Fruit fly (Drosophila melanogaster) whole organism, embryonic: ENCODE measurements around the gene arm.

Experiments used
- B-H1 ChIP-seq: fragments of 200-800 bp; sonication (Bioruptor generic); IDR thresholded peaks from 3 replicates; pipeline ENCODE4 v1.3.6; 2022; ENCODE audit warnings: missing biosample characterization, missing genetic modification characterization
- CG10654 ChIP-seq: fragments of 200-800 bp; sonication (Bioruptor generic); optimal IDR thresholded peaks from 2 replicates; lab custom pipeline; 2016; ENCODE audit warnings: missing biosample characterization, missing genetic modification characterization
- CG11247 ChIP-seq: fragments of 200-800 bp; sonication (Bioruptor generic); IDR thresholded peaks from 2 replicates; pipeline ENCODE4 v1.3.6; 2022; ENCODE audit warnings: missing biosample characterization, missing genetic modification characterization
- CG11696 ChIP-seq: fragments of 200-800 bp; sonication (Bioruptor generic); IDR thresholded peaks from 2 replicates; pipeline ENCODE4 v1.3.6; 2022; ENCODE audit warnings: missing biosample characterization, missing genetic modification characterization
- CG12219 ChIP-seq: fragments of 200-800 bp; sonication (Bioruptor generic); optimal IDR thresholded peaks from 3 replicates; lab custom pipeline; 2018; ENCODE audit warnings: missing biosample characterization, mild to moderate bottlenecking, missing genetic modification characterization
- CG12236 ChIP-seq: fragments of 200-800 bp; sonication (Bioruptor generic); optimal IDR thresholded peaks from 2 replicates; lab custom pipeline; 2016; ENCODE audit warnings: missing biosample characterization, missing genetic modification characterization
- CG12942 ChIP-seq: fragments of 200-800 bp; sonication (Bioruptor generic); optimal IDR thresholded peaks from 3 replicates; lab custom pipeline; 2016; ENCODE audit warnings: missing biosample characterization, missing genetic modification characterization
- CG13424 ChIP-seq: fragments of 200-800 bp; sonication (Bioruptor generic); optimal IDR thresholded peaks from 2 replicates; lab custom pipeline; 2019; ENCODE audit warnings: missing biosample characterization, mild to moderate bottlenecking, missing genetic modification characterization, moderate library complexity
- CG15269 ChIP-seq: fragments of 200-800 bp; sonication (Bioruptor generic); optimal IDR thresholded peaks from 2 replicates; lab custom pipeline; 2018; ENCODE audit warnings: missing biosample characterization, mild to moderate bottlenecking, missing genetic modification characterization, moderate library complexity
- CG15696 ChIP-seq: fragments of 200-800 bp; sonication (Bioruptor generic); optimal IDR thresholded peaks from 2 replicates; lab custom pipeline; 2019; ENCODE audit warnings: missing biosample characterization, mild to moderate bottlenecking, missing genetic modification characterization, moderate library complexity
- CG1602 ChIP-seq: fragments of 200-800 bp; sonication (Bioruptor generic); optimal IDR thresholded peaks from 3 replicates; lab custom pipeline; 2016; ENCODE audit warnings: missing biosample characterization, missing genetic modification characterization
- CG16863 ChIP-seq: fragments of 200-800 bp; sonication (Bioruptor generic); optimal IDR thresholded peaks from 3 replicates; lab custom pipeline; 2016; ENCODE audit warnings: missing biosample characterization, missing genetic modification characterization
- CG17328 ChIP-seq: fragments of 200-800 bp; sonication (Bioruptor generic); IDR thresholded peaks from 2 replicates; pipeline ENCODE4 v1.3.6; 2022; ENCODE audit warnings: missing biosample characterization, missing genetic modification characterization
- CG18011 ChIP-seq: fragments of 200-800 bp; sonication (Bioruptor generic); optimal IDR thresholded peaks from 2 replicates; lab custom pipeline; 2017; ENCODE audit warnings: missing biosample characterization, missing genetic modification characterization, mild to moderate bottlenecking, moderate library complexity, missing genotype
- CG2116 ChIP-seq: fragments of 200-800 bp; sonication (Bioruptor generic); optimal IDR thresholded peaks from 3 replicates; lab custom pipeline; 2018; ENCODE audit warnings: missing biosample characterization, mild to moderate bottlenecking, missing genetic modification characterization
- CG2199 ChIP-seq: fragments of 200-800 bp; sonication (Bioruptor generic); IDR thresholded peaks from 3 replicates; pipeline ENCODE4 v1.3.6; 2022; ENCODE audit warnings: missing biosample characterization, missing genetic modification characterization
- CG6683 ChIP-seq: fragments of 200-800 bp; sonication (Bioruptor generic); optimal IDR thresholded peaks from 2 replicates; lab custom pipeline; 2017; ENCODE audit warnings: missing biosample characterization, mild to moderate bottlenecking, missing genetic modification characterization, missing genetic modification reagents
- CG7372 ChIP-seq: fragments of 200-800 bp; sonication (Bioruptor generic); IDR thresholded peaks from 2 replicates; pipeline ENCODE4 v1.3.6; 2022; ENCODE audit warnings: missing biosample characterization, missing genetic modification characterization
- CG8281 ChIP-seq: fragments of 200-800 bp; sonication (Bioruptor generic); optimal IDR thresholded peaks from 2 replicates; lab custom pipeline; 2018; ENCODE audit warnings: missing biosample characterization, mild to moderate bottlenecking, missing genetic modification characterization, moderate library complexity
- D19A ChIP-seq: fragments of 200-800 bp; optimal IDR thresholded peaks from 3 replicates; lab custom pipeline; 2019; ENCODE audit warnings: missing biosample characterization, mild to moderate bottlenecking, missing genetic modification characterization, moderate library complexity
- D19B ChIP-seq: fragments of 200-800 bp; sonication (Bioruptor generic); optimal IDR thresholded peaks from 2 replicates; lab custom pipeline; 2017; ENCODE audit warnings: missing biosample characterization, mild to moderate bottlenecking, missing genetic modification characterization
- Dad ChIP-seq: fragments of 200-800 bp; sonication (Bioruptor generic); optimal IDR thresholded peaks from 3 replicates; lab custom pipeline; 2016; ENCODE audit warnings: missing biosample characterization, missing genetic modification characterization
- Deaf1 ChIP-seq: fragments of 200-800 bp; optimal IDR thresholded peaks from 3 replicates; lab custom pipeline; 2019; ENCODE audit warnings: missing biosample characterization, mild to moderate bottlenecking, missing genetic modification characterization, moderate library complexity
- Ets97D ChIP-seq: fragments of 200-800 bp; sonication (Bioruptor generic); optimal IDR thresholded peaks from 3 replicates; lab custom pipeline; 2016; ENCODE audit warnings: missing biosample characterization, missing genetic modification characterization
- HHEX ChIP-seq: fragments of 200-800 bp; sonication (Bioruptor generic); optimal IDR thresholded peaks from 3 replicates; lab custom pipeline; 2017; ENCODE audit warnings: missing biosample characterization, mild to moderate bottlenecking, missing genetic modification characterization, missing genetic modification reagents
- HLHmδ ChIP-seq: fragments of 200-800 bp; sonication (Bioruptor generic); optimal IDR thresholded peaks from 2 replicates; lab custom pipeline; 2018; ENCODE audit warnings: missing biosample characterization, mild to moderate bottlenecking, missing genetic modification characterization, moderate library complexity
- HmgD ChIP-seq: fragments of 200-800 bp; sonication (Bioruptor generic); optimal IDR thresholded peaks from 3 replicates; lab custom pipeline; 2016; ENCODE audit warnings: missing biosample characterization, missing genetic modification characterization
- Myb ChIP-seq: fragments of 200-800 bp; sonication (Bioruptor generic); optimal IDR thresholded peaks from 2 replicates; lab custom pipeline; 2016; ENCODE audit warnings: missing biosample characterization, missing genetic modification characterization
- NFAT ChIP-seq: fragments of 200-800 bp; sonication (Bioruptor generic); IDR thresholded peaks from 2 replicates; pipeline ENCODE4 v1.3.6; 2022; ENCODE audit warnings: missing biosample characterization, missing genetic modification characterization
- Nf-YC ChIP-seq: fragments of 200-800 bp; optimal IDR thresholded peaks from 3 replicates; lab custom pipeline; 2019; ENCODE audit warnings: missing biosample characterization, mild to moderate bottlenecking, missing genetic modification characterization, moderate library complexity
- Sin3A ChIP-seq: fragments of >200 bp; optimal IDR thresholded peaks from 2 replicates; lab custom pipeline; 2018
- Ssrp ChIP-seq: fragments of 200-800 bp; sonication (Bioruptor generic); optimal IDR thresholded peaks from 2 replicates; lab custom pipeline; 2018; ENCODE audit warnings: missing biosample characterization, mild to moderate bottlenecking, missing genetic modification characterization, moderate library complexity
- Trl ChIP-seq, 3 experiments: fragments of >200 bp in 2 of 3; fragments of 200-800 bp in 1 of 3; sonication (Bioruptor generic) in 1 of 3; optimal IDR thresholded peaks; 2 replicates in 1 of 3; 3 replicates in 2 of 3; lab custom pipeline; 2016 to 2017; ENCODE audit warnings: missing biosample characterization in 1 of 3, missing genetic modification characterization in 1 of 3
- br ChIP-seq: fragments of >200 bp; optimal IDR thresholded peaks from 2 replicates; lab custom pipeline; 2017
- crc ChIP-seq: fragments of 200-800 bp; sonication (Bioruptor generic); optimal IDR thresholded peaks from 2 replicates; lab custom pipeline; 2016; ENCODE audit warnings: missing biosample characterization, missing genetic modification characterization
- ftz-f1 ChIP-seq: fragments of 200-800 bp; sonication (Bioruptor generic); optimal IDR thresholded peaks from 2 replicates; lab custom pipeline; 2016; ENCODE audit warnings: missing biosample characterization, missing genetic modification characterization
- gsb ChIP-seq: fragments of 200-800 bp; sonication (Bioruptor generic); IDR thresholded peaks from 2 replicates; pipeline ENCODE4 v1.3.6; 2022; ENCODE audit warnings: missing biosample characterization, missing genetic modification characterization
- jigr1 ChIP-seq: fragments of 200-800 bp; sonication (Bioruptor generic); IDR thresholded peaks from 3 replicates; pipeline ENCODE4 v1.3.6; 2022; ENCODE audit warnings: missing biosample characterization, missing genetic modification characterization
- kay ChIP-seq: fragments of 200-800 bp; sonication (Bioruptor generic); optimal IDR thresholded peaks from 2 replicates; lab custom pipeline; 2016; ENCODE audit warnings: missing biosample characterization, missing genetic modification characterization
- ken ChIP-seq: fragments of 200-800 bp; sonication (Bioruptor generic); IDR thresholded peaks from 3 replicates; pipeline ENCODE4 v1.3.6; 2022; ENCODE audit warnings: missing biosample characterization, missing genetic modification characterization
- mld ChIP-seq: fragments of 200-800 bp; sonication (Bioruptor generic); IDR thresholded peaks from 3 replicates; pipeline ENCODE4 v1.3.6; 2022; ENCODE audit warnings: missing biosample characterization, missing genetic modification characterization; ENCODE audit not compliant: partially characterized antibody
- org-1 ChIP-seq: fragments of 200-800 bp; sonication (Bioruptor generic); optimal IDR thresholded peaks from 2 replicates; lab custom pipeline; 2017; ENCODE audit warnings: missing biosample characterization, missing genetic modification characterization
- pho ChIP-seq: fragments of 200-800 bp; sonication (Bioruptor generic); optimal IDR thresholded peaks from 2 replicates; lab custom pipeline; 2016; ENCODE audit warnings: missing biosample characterization, missing genetic modification characterization
- pita ChIP-seq: fragments of 200-800 bp; sonication (Bioruptor generic); optimal IDR thresholded peaks from 2 replicates; lab custom pipeline; 2017; ENCODE audit warnings: missing biosample characterization, mild to moderate bottlenecking, missing genetic modification characterization
- prd ChIP-seq, 3 experiments: fragments of >200 bp in 2 of 3; fragments of 200-800 bp in 1 of 3; sonication (Bioruptor generic) in 1 of 3; optimal IDR thresholded peaks in 2 of 3; IDR thresholded peaks in 1 of 3; 2 replicates in 2 of 3; 3 replicates in 1 of 3; pipeline versions ENCODE4 v1.3.6 to Lab custom; 2017 to 2022; ENCODE audit warnings: missing biosample characterization in 1 of 3, missing genetic modification characterization in 1 of 3
- row ChIP-seq: fragments of 200-800 bp; sonication (Bioruptor generic); IDR thresholded peaks from 3 replicates; pipeline ENCODE4 v1.3.6; 2022; ENCODE audit warnings: missing biosample characterization, missing genetic modification characterization
- sens-2 ChIP-seq: fragments of 200-800 bp; sonication (Bioruptor generic); IDR thresholded peaks from 2 replicates; pipeline ENCODE4 v1.3.6; 2022; ENCODE audit warnings: missing biosample characterization, missing genetic modification characterization
- so ChIP-seq: fragments of 200-800 bp; sonication (Bioruptor generic); IDR thresholded peaks from 3 replicates; pipeline ENCODE4 v1.3.6; 2022; ENCODE audit warnings: missing biosample characterization, missing genetic modification characterization
- tap ChIP-seq: fragments of 200-800 bp; optimal IDR thresholded peaks from 3 replicates; lab custom pipeline; 2019; ENCODE audit warnings: missing biosample characterization, mild to moderate bottlenecking, missing genetic modification characterization, moderate library complexity
- wor ChIP-seq: fragments of 200-800 bp; sonication (Bioruptor generic); IDR thresholded peaks from 2 replicates; pipeline ENCODE4 v1.3.6; 2022; ENCODE audit warnings: missing biosample characterization, missing genetic modification characterization
- zf30C ChIP-seq: fragments of 200-800 bp; sonication (Bioruptor generic); optimal IDR thresholded peaks from 3 replicates; lab custom pipeline; 2018; ENCODE audit warnings: missing biosample characterization, mild to moderate bottlenecking, missing genetic modification characterization

Gene arm

DNA sequence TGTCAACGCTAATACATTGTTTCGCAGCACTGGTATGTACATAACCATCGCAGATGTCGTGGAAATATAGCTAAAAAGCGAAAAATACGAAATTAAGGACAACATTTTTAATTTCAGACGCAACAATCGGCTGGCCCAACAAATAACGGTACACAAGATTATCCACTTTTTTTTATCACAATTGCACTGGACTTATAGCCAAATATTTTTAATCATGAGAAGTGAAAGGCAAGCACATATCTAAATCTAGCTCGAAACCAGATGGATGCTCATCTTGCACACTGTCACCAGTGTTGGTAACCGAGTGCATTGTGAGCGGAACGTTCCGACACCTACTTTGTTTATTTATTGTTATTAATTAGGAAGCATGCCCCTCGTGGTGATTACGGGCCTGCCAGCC is 39.6 kb upstream of the arm start, which contains the start of the genes CG3857 and CG3587 (continued):
- TF ChIP-seq pita (GFP tag; lab: Kevin White, UChicago) (no peak), Myb (GFP tag; lab: Kevin White, UChicago) (peak; percentile 76), CG11247 (GFP tag; lab: Robert Waterston, UW) (no peak), CG2116 (GFP tag; lab: Kevin White, UChicago) (peak; percentile 63), NFAT (peak; percentile 65), ftz-f1 (GFP tag; lab: Kevin White, UChicago) (no peak), wor (peak; percentile 60), mld (GFP tag; lab: Robert Waterston, UW) (no peak), zf30C (no peak), gsb (no peak), tap (tag; lab: Kevin White, UChicago) (no peak), org-1 (GFP tag; lab: Kevin White, UChicago) (peak; percentile 66), ken (GFP tag; lab: Robert Waterston, UW) (peak; percentile 70), Sin3A (lab: Kevin White, UChicago) (peak; percentile 69), so (GFP tag; lab: Robert Waterston, UW) (no peak; the same call in 2 of the 3 replicates), CG11696 (GFP tag; lab: Robert Waterston, UW) (no peak), CG18011 (GFP tag; lab: Kevin White, UChicago) (peak; percentile 58), CG8281 (tag; lab: Kevin White, UChicago) (peak; percentile 11), Ssrp (tag; lab: Kevin White, UChicago) (peak; percentile 71), CG16863 (GFP tag; lab: Kevin White, UChicago) (peak; percentile 76), CG15269 (tag; lab: Kevin White, UChicago) (peak; percentile 65), HmgD (peak; percentile 90), HLHmδ (GFP tag; lab: Kevin White, UChicago) (no peak), br (no peak), B-H1 (GFP tag; lab: Robert Waterston, UW) (no peak), Ets97D (GFP tag; lab: Kevin White, UChicago) (peak; percentile 80), HHEX (GFP tag; lab: Kevin White, UChicago) (peak; percentile 63), D19B (peak; percentile 48), CG15696 (tag; lab: Kevin White, UChicago) (peak; percentile 55), Dad (GFP tag; lab: Kevin White, UChicago) (peak; percentile 58), CG17328 (GFP tag; lab: Robert Waterston, UW) (peak; percentile 59; the same call in 1 of the 2 replicates), jigr1 (GFP tag; lab: Robert Waterston, UW) (0 out of 3 replicates have a peak, but pooled peaks have one; percentile 14), CG2199 (GFP tag; lab: Robert Waterston, UW) (no peak), pho (GFP tag; lab: Kevin White, UChicago) (peak; percentile 70), CG6683 (no peak), Nf-YC (tag; lab: Kevin White, UChicago) (peak; percentile 51), CG12236 (GFP tag; lab: Kevin White, UChicago) (peak; percentile 41), CG10654 (GFP tag; lab: Kevin White, UChicago) (peak; percentile 58), CG7372 (peak; percentile 60; the same call in 1 of the 2 replicates), D19A (peak; percentile 55), CG13424 (peak; percentile 55), CG12942 (GFP tag; lab: Kevin White, UChicago) (peak; percentile 71), Deaf1 (peak; percentile 39), prd (optimal IDR thresholded peaks at IDR 0.05; lab: Kevin White, UChicago) (no peak), prd (GFP tag; IDR thresholded peaks at IDR 0.05; lab: Robert Waterston, UW) (peak; percentile 80), Trl (optimal IDR thresholded peaks at IDR 0.05; lab: Kevin White, UChicago) (no peak), Trl (GFP tag; optimal IDR thresholded peaks at IDR 0.05; lab: Kevin White, UChicago) (peak; percentile 82), crc (GFP tag; lab: Kevin White, UChicago) (peak; percentile 50), CG12219 (GFP tag; lab: Kevin White, UChicago) (no peak), sens-2 (GFP tag; lab: Robert Waterston, UW) (no peak), row (GFP tag; lab: Robert Waterston, UW) (peak; percentile 96), CG1602 (peak; percentile 75), kay (peak; percentile 16)
